Worm (Caenorhabditis elegans) whole organism, early embryonic: Measurements from ENCODE around the gene rpoa-49.
A peak's percentile ranks its signal among the peaks of the same experiment; 100 is the strongest.

ENCODE experiments used
- B0310.2 ChIP-seq: sonication (generic microtip); optimal IDR thresholded peaks from 2 replicates; lab custom pipeline; 2016; ENCODE audit warnings: mild to moderate bottlenecking, missing genetic modification characterization, missing compliant biosample characterization
- F13C5.2 ChIP-seq: sonication (generic microtip); optimal IDR thresholded peaks from 2 replicates; lab custom pipeline; 2017; ENCODE audit warnings: mild to moderate bottlenecking, missing genetic modification characterization, inconsistent platforms, missing compliant biosample characterization
- ama-1 ChIP-seq: fragments of 150-350 bp; optimal IDR thresholded peaks from 2 replicates; lab custom pipeline; 2014
- ceh-13 ChIP-seq: fragments of 200-800 bp; sonication (Bioruptor generic); optimal IDR thresholded peaks from 2 replicates; lab custom pipeline; 2018; ENCODE audit warnings: mild to moderate bottlenecking, missing genetic modification characterization, missing compliant biosample characterization
- flt-1 ChIP-seq: fragments of 200-800 bp; sonication (Bioruptor generic); IDR thresholded peaks from 2 replicates; pipeline ENCODE4 v1.3.6; 2022; ENCODE audit warnings: missing genetic modification characterization, missing compliant biosample characterization
- hmbx-1 ChIP-seq: sonication (generic microtip); optimal IDR thresholded peaks from 2 replicates; lab custom pipeline; 2016; ENCODE audit warnings: mild to moderate bottlenecking, missing genetic modification characterization, missing compliant biosample characterization
- sea-1 ChIP-seq: fragments of 200-800 bp; sonication (Bioruptor generic); conservative IDR thresholded peaks from 2 replicates; pipeline ENCODE4 v1.3.6; 2022; ENCODE audit warnings: missing genetic modification characterization, missing compliant biosample characterization
- tbx-37 ChIP-seq: fragments of 200-800 bp; sonication (Bioruptor generic); conservative IDR thresholded peaks from 2 replicates; pipeline ENCODE4 v1.3.6; 2022; ENCODE audit warnings: missing genetic modification reagents, missing genetic modification characterization, missing compliant biosample characterization
- tra-4 ChIP-seq: sonication (generic microtip); optimal IDR thresholded peaks from 2 replicates; lab custom pipeline; 2017; ENCODE audit warnings: missing genetic modification characterization, missing compliant biosample characterization

DNA sequence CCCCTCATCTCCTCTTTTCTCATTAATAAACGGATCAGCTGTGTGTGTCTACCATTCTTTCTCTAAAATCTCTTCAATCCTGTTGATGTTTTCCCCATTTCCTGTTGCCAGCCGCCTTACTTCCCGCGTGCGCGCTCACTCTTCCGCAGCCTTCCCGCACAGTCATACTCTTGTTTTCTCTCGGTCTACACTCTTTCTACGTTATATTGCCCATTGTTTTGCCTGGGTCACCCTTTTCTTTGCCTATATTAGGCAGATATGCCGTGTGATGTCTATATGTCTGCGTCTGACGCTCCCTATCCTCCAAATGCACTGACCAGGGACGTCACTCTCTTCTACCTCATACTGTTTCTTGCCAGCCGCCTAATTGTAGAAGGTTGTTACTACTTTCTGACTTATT, 21.5 kb downstream of the rpoa-49 start:
- no peak for TF ChIP-seq ama-1 (lab: Kevin White, UChicago)
- no peak for TF ChIP-seq hmbx-1
- TF ChIP-seq tra-4 (tag; lab: Kevin White, UChicago): no peak
- no peak for TF ChIP-seq ceh-13
- no peak for TF ChIP-seq flt-1
- TF ChIP-seq F13C5.2 (tag; lab: Kevin White, UChicago): peak; percentile 53
- no peak for TF ChIP-seq tbx-37
- TF ChIP-seq B0310.2 (tag; lab: Kevin White, UChicago): peak; percentile 12
- TF ChIP-seq sea-1: no peak
